Fruit fly (Drosophila melanogaster) whole organism, embryonic: ENCODE measurements around the gene PhKgamma.

Experiments
- CG10462 ChIP-seq: fragments of 200-800 bp; sonication (Bioruptor generic); optimal IDR thresholded peaks from 2 replicates; lab custom pipeline; 2016; ENCODE audit warnings: missing biosample characterization, missing genetic modification characterization
- CG11093 ChIP-seq: fragments of 200-800 bp; sonication (Bioruptor generic); IDR thresholded peaks from 3 replicates; pipeline ENCODE4 v1.3.6; 2022; ENCODE audit warnings: missing biosample characterization, missing genetic modification characterization
- CG12769 ChIP-seq: fragments of 200-800 bp; sonication (Bioruptor generic); optimal IDR thresholded peaks from 2 replicates; lab custom pipeline; 2019; ENCODE audit warnings: missing biosample characterization, mild to moderate bottlenecking, missing genetic modification characterization, moderate library complexity
- CG13424 ChIP-seq: fragments of 200-800 bp; sonication (Bioruptor generic); optimal IDR thresholded peaks from 2 replicates; lab custom pipeline; 2019; ENCODE audit warnings: missing biosample characterization, mild to moderate bottlenecking, missing genetic modification characterization, moderate library complexity
- CG1602 ChIP-seq: fragments of 200-800 bp; sonication (Bioruptor generic); optimal IDR thresholded peaks from 3 replicates; lab custom pipeline; 2016; ENCODE audit warnings: missing biosample characterization, missing genetic modification characterization
- CG16815 ChIP-seq: fragments of 200-800 bp; sonication (Bioruptor generic); optimal IDR thresholded peaks from 3 replicates; lab custom pipeline; 2017; ENCODE audit warnings: missing biosample characterization, mild to moderate bottlenecking, missing genetic modification characterization
- CG16863 ChIP-seq: fragments of 200-800 bp; sonication (Bioruptor generic); optimal IDR thresholded peaks from 3 replicates; lab custom pipeline; 2016; ENCODE audit warnings: missing biosample characterization, missing genetic modification characterization
- CG17612 ChIP-seq: fragments of 200-800 bp; sonication (Bioruptor generic); IDR thresholded peaks from 2 replicates; pipeline ENCODE4 v1.3.6; 2022; ENCODE audit warnings: missing biosample characterization, missing genetic modification characterization
- CG6254 ChIP-seq: fragments of 200-800 bp; sonication (Bioruptor generic); optimal IDR thresholded peaks from 3 replicates; lab custom pipeline; 2017; ENCODE audit warnings: mild to moderate bottlenecking, missing biosample characterization, missing genetic modification reagents, missing genetic modification characterization
- CG6791 ChIP-seq: fragments of 200-800 bp; sonication (Bioruptor generic); IDR thresholded peaks from 3 replicates; pipeline ENCODE4 v1.3.6; 2022; ENCODE audit warnings: missing biosample characterization, missing genetic modification characterization; ENCODE audit not compliant: partially characterized antibody
- CG7271 ChIP-seq: fragments of 200-800 bp; sonication (Bioruptor generic); optimal IDR thresholded peaks from 2 replicates; lab custom pipeline; 2018; ENCODE audit warnings: missing biosample characterization, mild to moderate bottlenecking, missing genetic modification characterization, moderate library complexity
- CG8359 ChIP-seq: fragments of 200-800 bp; sonication (Bioruptor generic); optimal IDR thresholded peaks from 2 replicates; lab custom pipeline; 2017; ENCODE audit warnings: missing biosample characterization, mild to moderate bottlenecking, missing genetic modification characterization, borderline replicate concordance
- CG9876 ChIP-seq: fragments of 200-800 bp; sonication (Bioruptor generic); optimal IDR thresholded peaks from 2 replicates; lab custom pipeline; 2016; ENCODE audit warnings: missing biosample characterization, missing genetic modification characterization
- CoRest ChIP-seq: fragments of 200-800 bp; sonication (Bioruptor generic); optimal IDR thresholded peaks from 3 replicates; lab custom pipeline; 2018; ENCODE audit warnings: missing biosample characterization, mild to moderate bottlenecking, missing genetic modification characterization, moderate library complexity
- CrebB ChIP-seq: fragments of 200-800 bp; sonication (Bioruptor generic); optimal IDR thresholded peaks from 3 replicates; lab custom pipeline; 2018; ENCODE audit warnings: missing biosample characterization, mild to moderate bottlenecking, missing genetic modification characterization
- Deaf1 ChIP-seq: fragments of 200-800 bp; optimal IDR thresholded peaks from 3 replicates; lab custom pipeline; 2019; ENCODE audit warnings: missing biosample characterization, mild to moderate bottlenecking, missing genetic modification characterization, moderate library complexity
- Dip2 ChIP-seq: fragments of 200-800 bp; sonication (Bioruptor generic); IDR thresholded peaks from 2 replicates; pipeline ENCODE4 v1.3.6; 2022; ENCODE audit warnings: missing biosample characterization, missing genetic modification characterization
- Dip3 ChIP-seq: fragments of 200-800 bp; sonication (Bioruptor generic); optimal IDR thresholded peaks from 3 replicates; lab custom pipeline; 2016; ENCODE audit warnings: missing biosample characterization, missing genetic modification characterization
- Gug ChIP-seq: fragments of 200-800 bp; sonication (Bioruptor generic); IDR thresholded peaks from 4 replicates; pipeline ENCODE4 v1.3.6; 2022; ENCODE audit warnings: missing biosample characterization, missing genetic modification characterization
- HHEX ChIP-seq: fragments of 200-800 bp; sonication (Bioruptor generic); optimal IDR thresholded peaks from 3 replicates; lab custom pipeline; 2017; ENCODE audit warnings: missing biosample characterization, mild to moderate bottlenecking, missing genetic modification characterization, missing genetic modification reagents
- Hr3 ChIP-seq: fragments of 200-800 bp; sonication (Bioruptor generic); optimal IDR thresholded peaks from 3 replicates; lab custom pipeline; 2016; ENCODE audit warnings: missing biosample characterization, missing genetic modification characterization
- Hr39 ChIP-seq: fragments of >200 bp; optimal IDR thresholded peaks from 2 replicates; lab custom pipeline; 2017
- Hr78 ChIP-seq, 2 experiments: fragments of 200-800 bp in 1 of 2; fragments of >200 bp in 1 of 2; sonication (Bioruptor generic) in 1 of 2; optimal IDR thresholded peaks; 2 replicates each; lab custom pipeline; 2017 to 2019; ENCODE audit warnings: missing biosample characterization in 2 of 2, missing genetic modification characterization in 2 of 2, mild to moderate bottlenecking in 1 of 2, moderate library complexity in 1 of 2
- Meics ChIP-seq: fragments of 200-800 bp; sonication (Bioruptor generic); optimal IDR thresholded peaks from 2 replicates; lab custom pipeline; 2017; ENCODE audit warnings: missing biosample characterization, mild to moderate bottlenecking, missing genetic modification characterization
- Myb ChIP-seq: fragments of 200-800 bp; sonication (Bioruptor generic); optimal IDR thresholded peaks from 2 replicates; lab custom pipeline; 2016; ENCODE audit warnings: missing biosample characterization, missing genetic modification characterization
- NK7.1 ChIP-seq: fragments of 200-800 bp; sonication (Bioruptor generic); optimal IDR thresholded peaks from 3 replicates; lab custom pipeline; 2016; ENCODE audit warnings: missing biosample characterization, missing genetic modification characterization
- Xbp1 ChIP-seq: fragments of 200-800 bp; sonication (Bioruptor generic); optimal IDR thresholded peaks from 3 replicates; lab custom pipeline; 2016; ENCODE audit warnings: missing biosample characterization, mild to moderate bottlenecking, missing genetic modification characterization
- az2 ChIP-seq: fragments of 200-800 bp; sonication (Bioruptor generic); optimal IDR thresholded peaks from 3 replicates; lab custom pipeline; 2016; ENCODE audit warnings: missing biosample characterization, missing genetic modification characterization
- btn ChIP-seq: fragments of 200-800 bp; sonication (Bioruptor generic); optimal IDR thresholded peaks from 2 replicates; lab custom pipeline; 2016; ENCODE audit warnings: missing biosample characterization, missing genetic modification characterization
- cas ChIP-seq: fragments of 200-800 bp; sonication (Bioruptor generic); IDR thresholded peaks from 2 replicates; pipeline ENCODE4 v1.3.6; 2022; ENCODE audit warnings: missing biosample characterization, missing genetic modification characterization
- cg ChIP-seq: fragments of 200-800 bp; sonication (Bioruptor generic); optimal IDR thresholded peaks from 3 replicates; lab custom pipeline; 2019; ENCODE audit warnings: missing biosample characterization, mild to moderate bottlenecking, missing genetic modification characterization, moderate library complexity
- crc ChIP-seq: fragments of 200-800 bp; sonication (Bioruptor generic); optimal IDR thresholded peaks from 2 replicates; lab custom pipeline; 2016; ENCODE audit warnings: missing biosample characterization, missing genetic modification characterization
- cwo ChIP-seq: fragments of 200-800 bp; sonication (Bioruptor generic); optimal IDR thresholded peaks from 3 replicates; lab custom pipeline; 2017; ENCODE audit warnings: missing biosample characterization, missing genetic modification characterization, mild to moderate bottlenecking, moderate library complexity, missing genetic modification reagents
- dmrt99B ChIP-seq: fragments of 200-800 bp; sonication (Bioruptor generic); optimal IDR thresholded peaks from 2 replicates; lab custom pipeline; 2018; ENCODE audit warnings: missing biosample characterization, mild to moderate bottlenecking, missing genetic modification characterization, moderate library complexity
- ftz-f1 ChIP-seq: fragments of 200-800 bp; sonication (Bioruptor generic); optimal IDR thresholded peaks from 2 replicates; lab custom pipeline; 2016; ENCODE audit warnings: missing biosample characterization, missing genetic modification characterization
- hth ChIP-seq: fragments of >200 bp; optimal IDR thresholded peaks from 2 replicates; lab custom pipeline; 2017; ENCODE audit warnings: inconsistent platforms
- lbe ChIP-seq: fragments of 200-800 bp; sonication (Bioruptor generic); optimal IDR thresholded peaks from 2 replicates; lab custom pipeline; 2016; ENCODE audit warnings: missing biosample characterization, mild to moderate bottlenecking, missing genetic modification characterization
- luna ChIP-seq: fragments of 200-800 bp; sonication (Bioruptor generic); optimal IDR thresholded peaks from 2 replicates; lab custom pipeline; 2016; ENCODE audit warnings: missing biosample characterization, missing genetic modification characterization
- nerfin-2 ChIP-seq: fragments of 200-800 bp; sonication (Bioruptor generic); IDR thresholded peaks from 2 replicates; pipeline ENCODE4 v1.3.6; 2022; ENCODE audit warnings: missing biosample characterization, missing genetic modification characterization; ENCODE audit not compliant: partially characterized antibody
- odd ChIP-seq: fragments of 200-800 bp; sonication (Bioruptor generic); optimal IDR thresholded peaks from 2 replicates; lab custom pipeline; 2017; ENCODE audit warnings: missing biosample characterization, mild to moderate bottlenecking, missing genetic modification characterization
- org-1 ChIP-seq: fragments of 200-800 bp; sonication (Bioruptor generic); optimal IDR thresholded peaks from 2 replicates; lab custom pipeline; 2017; ENCODE audit warnings: missing biosample characterization, missing genetic modification characterization
- phol ChIP-seq: fragments of 200-800 bp; sonication (Bioruptor generic); optimal IDR thresholded peaks from 3 replicates; lab custom pipeline; 2018; ENCODE audit warnings: missing biosample characterization, mild to moderate bottlenecking, missing genetic modification characterization, moderate library complexity
- pros ChIP-seq: fragments of 200-800 bp; sonication (Bioruptor generic); optimal IDR thresholded peaks from 3 replicates; lab custom pipeline; 2019; ENCODE audit warnings: missing biosample characterization, mild to moderate bottlenecking, missing genetic modification characterization, moderate library complexity
- run ChIP-seq: fragments of 200-800 bp; sonication (Bioruptor generic); optimal IDR thresholded peaks from 3 replicates; lab custom pipeline; 2018; ENCODE audit warnings: missing biosample characterization, mild to moderate bottlenecking, missing genetic modification characterization
- sd ChIP-seq: fragments of 200-800 bp; sonication (Bioruptor generic); optimal IDR thresholded peaks from 3 replicates; lab custom pipeline; 2018; ENCODE audit warnings: missing biosample characterization, mild to moderate bottlenecking, missing genetic modification characterization, moderate library complexity
- sug ChIP-seq: fragments of 200-800 bp; optimal IDR thresholded peaks from 2 replicates; lab custom pipeline; 2019; ENCODE audit warnings: missing biosample characterization, mild to moderate bottlenecking, missing genetic modification characterization, moderate library complexity

Gene PhKgamma

DNA sequence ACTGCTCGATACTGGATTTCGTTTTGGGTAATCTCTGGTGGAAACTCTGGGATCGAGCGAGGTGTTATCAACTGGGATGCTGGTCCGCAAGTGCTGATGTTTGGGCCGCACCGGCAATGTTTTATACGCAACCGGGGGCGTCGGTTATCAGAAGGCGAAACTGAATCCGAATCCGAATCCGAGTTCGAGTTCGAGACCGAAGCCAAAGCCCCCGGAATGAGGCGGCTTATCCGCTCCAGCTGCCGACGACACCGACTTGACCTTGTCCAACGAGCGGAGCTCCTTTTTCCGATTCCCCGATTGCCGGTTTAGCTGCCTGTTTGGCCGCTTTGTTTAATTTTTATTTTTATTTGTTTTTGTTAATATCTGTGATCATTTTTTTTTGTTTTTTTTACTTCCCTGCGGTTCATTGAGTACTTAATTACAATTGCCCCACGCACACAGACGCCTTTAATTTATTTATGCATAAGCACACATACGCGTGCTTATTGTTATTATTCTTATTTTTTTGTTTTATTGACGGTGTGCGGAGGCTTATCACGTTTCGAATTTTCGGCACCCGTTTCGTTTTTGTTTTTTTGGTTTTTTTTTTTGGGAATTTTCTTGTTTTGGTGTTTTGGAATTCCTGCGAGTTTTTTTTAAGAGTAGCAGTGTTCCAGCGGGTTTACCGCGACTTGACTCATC lies 10.1 kb downstream of the PhKgamma start, which contains the start of gene CG2444:
TSS of gene CG2444 (minus strand) at position 372 of the 684 bp plus-strand sequence.
- TF ChIP-seq CG6254 (GFP tag; lab: Kevin White, UChicago) (no peak), hth (lab: Kevin White, UChicago) (no peak), sug (peak; percentile 13), odd (no peak), lbe (peak; percentile 55), cg (GFP tag; lab: Kevin White, UChicago) (peak; percentile 6), Deaf1 (tag; lab: Kevin White, UChicago) (peak; percentile 57)

DNA sequence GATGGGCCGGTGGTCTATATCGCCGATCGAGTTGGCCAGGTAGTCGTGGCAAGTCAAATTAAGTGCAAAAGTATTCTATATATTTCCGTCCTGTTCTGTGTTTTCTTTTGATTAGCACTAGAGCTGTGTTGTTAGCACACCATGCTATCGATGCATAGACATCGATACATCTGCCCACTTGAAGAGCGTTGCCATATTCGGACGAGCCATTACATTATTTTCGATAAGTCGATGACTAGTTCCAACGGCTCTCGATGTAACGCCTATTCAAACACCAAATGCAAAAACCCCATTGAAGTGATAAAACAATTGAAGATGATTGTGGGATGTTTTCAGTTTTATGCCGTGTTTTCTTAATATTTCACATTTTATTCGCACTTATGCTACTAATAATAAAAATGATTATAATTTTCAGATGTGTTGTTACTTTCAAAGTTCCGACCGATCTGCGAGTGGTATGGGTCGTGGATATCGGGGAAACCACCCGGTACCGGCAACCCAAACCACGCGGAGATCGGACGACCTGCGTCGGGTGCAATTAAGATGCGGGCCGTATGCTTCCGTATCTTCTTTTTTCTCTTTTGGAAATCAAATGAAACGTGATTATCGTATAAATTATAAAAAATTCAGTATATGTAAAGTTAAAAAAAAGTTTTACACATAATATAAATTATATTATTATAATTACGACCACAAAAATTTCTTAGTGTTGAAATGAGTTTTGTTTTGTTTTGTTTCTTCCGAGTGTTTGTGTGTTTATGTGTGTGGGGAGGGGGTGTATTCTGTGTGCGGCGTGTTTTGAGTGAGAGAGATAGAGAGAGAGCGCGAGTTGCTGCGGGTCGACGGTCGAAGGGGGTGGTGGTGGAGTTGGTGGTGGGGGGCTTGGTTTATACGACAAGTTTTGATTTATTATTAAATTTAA lies 15.1 kb downstream of the PhKgamma start, which contains the start of gene FucT6:
TSS of gene FucT6 (minus strand) at position 153 of the 922 bp plus-strand sequence.
- TF ChIP-seq ftz-f1 (GFP tag; lab: Kevin White, UChicago) (no peak), Hr39 (no peak), luna (no peak), CG16815 (GFP tag; lab: Kevin White, UChicago) (no peak), pros (no peak), CG9876 (GFP tag; lab: Kevin White, UChicago) (no peak), Meics (GFP tag; lab: Kevin White, UChicago) (peak; percentile 18), CG7271 (tag; lab: Kevin White, UChicago) (no peak), CG13424 (peak; percentile 1), dmrt99B (no peak), Hr3 (GFP tag; lab: Kevin White, UChicago) (no peak), NK7.1 (GFP tag; lab: Kevin White, UChicago) (no peak), CrebB (tag; lab: Kevin White, UChicago) (no peak), run (tag; lab: Kevin White, UChicago) (no peak), Dip2 (GFP tag; lab: Robert Waterston, UW) (no peak), CG6791 (GFP tag; lab: Robert Waterston, UW) (peak; percentile 90), az2 (GFP tag; lab: Kevin White, UChicago) (no peak), nerfin-2 (GFP tag; lab: Robert Waterston, UW) (peak; percentile 82), CG11093 (GFP tag; lab: Robert Waterston, UW) (no peak), Dip3 (GFP tag; lab: Kevin White, UChicago) (no peak), CG16863 (GFP tag; lab: Kevin White, UChicago) (no peak), org-1 (GFP tag; lab: Kevin White, UChicago) (no peak), Myb (GFP tag; lab: Kevin White, UChicago) (peak; percentile 99), crc (no peak), btn (no peak), Hr78 (GFP tag; optimal IDR thresholded peaks at IDR 0.05; lab: Kevin White, UChicago) (no peak), CG10462 (GFP tag; lab: Kevin White, UChicago) (no peak), Xbp1 (GFP tag; lab: Kevin White, UChicago) (no peak), CG12769 (tag; lab: Kevin White, UChicago) (no peak), CG1602 (no peak), HHEX (GFP tag; lab: Kevin White, UChicago) (no peak), cwo (GFP tag; lab: Kevin White, UChicago) (peak; percentile 21), CG8359 (GFP tag; lab: Kevin White, UChicago) (no peak), phol (tag; lab: Kevin White, UChicago) (peak; percentile 50), cas (GFP tag; lab: Robert Waterston, UW) (no peak), CG17612 (GFP tag; lab: Robert Waterston, UW) (no peak), CoRest (peak; percentile 58), sd (tag; lab: Kevin White, UChicago) (no peak), hth (lab: Kevin White, UChicago) (no peak), Gug (GFP tag; lab: Robert Waterston, UW) (no peak)
